Worm (Caenorhabditis elegans) whole organism, L2 larva: ENCODE results near the gene T16G12.7.
A peak's percentile ranks its signal among the peaks of the same experiment; 100 is the strongest.

Experiments
- C34F6.9 ChIP-seq: fragments of 150-350 bp; optimal IDR thresholded peaks from 2 replicates; lab custom pipeline; 2014; ENCODE audit warnings: missing biosample characterization, missing genetic modification characterization
- Y55F3AM.14 ChIP-seq: fragments of 200-800 bp; sonication (Bioruptor generic); optimal IDR thresholded peaks from 2 replicates; lab custom pipeline; 2018; ENCODE audit warnings: mild to moderate bottlenecking, missing genetic modification characterization, missing compliant biosample characterization
- alr-1 ChIP-seq: fragments of 150-350 bp; optimal IDR thresholded peaks from 2 replicates; lab custom pipeline; 2014; ENCODE audit warnings: missing biosample characterization, missing genetic modification characterization
- blmp-1 ChIP-seq: sonication (generic microtip); optimal IDR thresholded peaks from 2 replicates; lab custom pipeline; 2017; ENCODE audit warnings: missing genetic modification characterization, mild to moderate bottlenecking, missing compliant biosample characterization, antibody characterized with exemption, moderate library complexity; ENCODE audit not compliant: insufficient read depth
- ceh-16 ChIP-seq: fragments of 150-350 bp; optimal IDR thresholded peaks from 2 replicates; lab custom pipeline; 2014; ENCODE audit warnings: missing biosample characterization, missing genetic modification characterization
- ceh-82 ChIP-seq: fragments of 150-350 bp; optimal IDR thresholded peaks from 2 replicates; lab custom pipeline; 2014; ENCODE audit warnings: missing biosample characterization, missing genetic modification characterization
- crh-2 ChIP-seq: sonication (generic microtip); optimal IDR thresholded peaks from 2 replicates; lab custom pipeline; 2017; ENCODE audit warnings: missing biosample characterization, missing genetic modification characterization
- elt-3 ChIP-seq: sonication (generic microtip); optimal IDR thresholded peaks from 2 replicates; lab custom pipeline; 2017; ENCODE audit warnings: missing biosample characterization, missing genetic modification characterization
- fos-1 ChIP-seq: fragments of 150-350 bp; optimal IDR thresholded peaks from 2 replicates; lab custom pipeline; 2014; ENCODE audit warnings: missing biosample characterization, missing genetic modification characterization
- gmeb-1 ChIP-seq: fragments of 150-350 bp; optimal IDR thresholded peaks from 2 replicates; lab custom pipeline; 2014; ENCODE audit warnings: missing biosample characterization, missing genetic modification characterization
- lin-11 ChIP-seq: fragments of 150-350 bp; sonication (generic microtip); optimal IDR thresholded peaks from 2 replicates; lab custom pipeline; 2014; ENCODE audit warnings: missing biosample characterization, missing genetic modification characterization, inconsistent platforms, mixed read lengths
- lin-39 ChIP-seq: fragments of 150-350 bp; optimal IDR thresholded peaks from 2 replicates; lab custom pipeline; 2014; ENCODE audit warnings: missing biosample characterization, missing genetic modification reagents, missing genetic modification characterization
- lsy-2 ChIP-seq, 2 experiments: fragments of 150-350 bp in 1 of 2; sonication (generic microtip) in 1 of 2; optimal IDR thresholded peaks; 2 replicates each; lab custom pipeline; 2014 to 2017; ENCODE audit warnings: missing biosample characterization in 2 of 2, missing genetic modification characterization in 2 of 2
- mab-5 ChIP-seq: fragments of 150-350 bp; optimal IDR thresholded peaks from 2 replicates; lab custom pipeline; 2014; ENCODE audit warnings: missing biosample characterization, missing genetic modification characterization
- mbf-1 ChIP-seq: sonication (generic microtip); optimal IDR thresholded peaks from 2 replicates; lab custom pipeline; 2017; ENCODE audit warnings: missing biosample characterization, missing genetic modification characterization
- nhr-11 ChIP-seq: fragments of 150-350 bp; optimal IDR thresholded peaks from 2 replicates; lab custom pipeline; 2014; ENCODE audit warnings: missing biosample characterization, missing genetic modification characterization
- nhr-129 ChIP-seq: fragments of 150-350 bp; optimal IDR thresholded peaks from 2 replicates; lab custom pipeline; 2014; ENCODE audit warnings: missing biosample characterization, missing genetic modification characterization
- nhr-21 ChIP-seq: fragments of 150-350 bp; optimal IDR thresholded peaks from 2 replicates; lab custom pipeline; 2014; ENCODE audit warnings: missing biosample characterization, missing genetic modification characterization
- nhr-23 ChIP-seq: fragments of 150-350 bp; optimal IDR thresholded peaks from 2 replicates; lab custom pipeline; 2014; ENCODE audit warnings: missing biosample characterization, missing genetic modification reagents, missing genetic modification characterization
- nhr-237 ChIP-seq: fragments of 150-350 bp; optimal IDR thresholded peaks from 2 replicates; lab custom pipeline; 2014; ENCODE audit warnings: missing biosample characterization, missing genetic modification characterization
- nhr-25 ChIP-seq: fragments of 150-350 bp; sonication (generic microtip); optimal IDR thresholded peaks from 3 replicates; lab custom pipeline; 2014; ENCODE audit warnings: missing biosample characterization, missing genetic modification characterization
- nhr-6 ChIP-seq: fragments of 150-350 bp; optimal IDR thresholded peaks from 2 replicates; lab custom pipeline; 2014; ENCODE audit warnings: missing biosample characterization, missing genetic modification characterization
- skn-1 ChIP-seq: sonication (generic microtip); optimal IDR thresholded peaks from 2 replicates; lab custom pipeline; 2017; ENCODE audit warnings: missing biosample characterization, missing genetic modification characterization
- sma-3 ChIP-seq: sonication (generic microtip); optimal IDR thresholded peaks from 2 replicates; lab custom pipeline; 2016; ENCODE audit warnings: missing genetic modification reagents, missing genetic modification characterization, missing compliant biosample characterization
- sma-9 ChIP-seq, 2 experiments: fragments of 150-350 bp in 1 of 2; sonication (generic microtip) in 1 of 2; optimal IDR thresholded peaks; 2 replicates each; lab custom pipeline; 2014 to 2016; ENCODE audit warnings: missing genetic modification characterization in 2 of 2, mild to moderate bottlenecking in 1 of 2, missing biosample characterization in 1 of 2, missing compliant biosample characterization in 1 of 2, missing genetic modification reagents in 1 of 2, moderate library complexity in 1 of 2
- unc-55 ChIP-seq: fragments of 150-350 bp; sonication (generic microtip); optimal IDR thresholded peaks from 3 replicates; lab custom pipeline; 2014; ENCODE audit warnings: missing biosample characterization, missing genetic modification reagents, missing genetic modification characterization
- unc-62 ChIP-seq: fragments of 150-350 bp; optimal IDR thresholded peaks from 2 replicates; lab custom pipeline; 2014; ENCODE audit warnings: missing biosample characterization, missing genetic modification reagents, missing genetic modification characterization
- zag-1 ChIP-seq: fragments of 150-350 bp; optimal IDR thresholded peaks from 2 replicates; lab custom pipeline; 2014; ENCODE audit warnings: missing biosample characterization, missing genetic modification characterization
- ztf-1 ChIP-seq: fragments of 200-800 bp; sonication (Bioruptor generic); conservative IDR thresholded peaks from 2 replicates; pipeline ENCODE4 v1.3.6; 2022; ENCODE audit warnings: missing genetic modification characterization, missing compliant biosample characterization
- ztf-4 ChIP-seq: fragments of 150-350 bp; optimal IDR thresholded peaks from 2 replicates; lab custom pipeline; 2014; ENCODE audit warnings: missing biosample characterization, missing genetic modification characterization

Gene T16G12.7

DNA sequence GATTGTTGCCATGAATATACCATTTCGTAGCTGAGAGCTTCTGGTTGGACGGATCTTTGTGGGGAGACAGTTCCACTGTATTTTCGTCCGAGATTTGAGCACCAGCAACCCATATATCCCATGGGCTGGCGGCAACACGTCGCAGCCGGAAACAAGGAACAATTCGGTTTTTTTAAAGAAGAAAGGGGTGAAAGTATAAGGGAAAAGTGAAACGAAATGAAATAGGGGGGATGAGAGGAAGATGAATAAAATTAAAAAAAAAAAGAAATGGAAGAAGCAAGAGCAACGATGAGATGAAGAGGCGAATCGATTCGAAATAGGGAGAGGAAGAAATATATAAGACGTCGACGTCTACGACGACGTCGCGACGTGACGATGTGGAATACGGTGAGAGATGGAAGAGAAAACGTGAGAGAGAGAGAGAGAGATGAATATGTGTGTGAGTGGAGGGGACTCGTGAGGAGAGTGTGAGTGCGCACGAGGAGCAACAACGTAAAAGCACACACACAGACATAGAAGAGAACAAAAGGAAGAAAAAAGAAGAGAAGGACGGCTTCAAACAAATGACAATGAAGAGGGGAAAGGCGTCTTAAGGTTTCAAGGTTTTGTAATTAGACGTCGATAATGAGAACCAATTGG lies 23.4 kb downstream of the T16G12.7 start, which contains the start of gene rgs-1 (continued):
- TF ChIP-seq Y55F3AM.14 (no peak), mab-5 (tag; lab: Kevin White, UChicago) (no peak), alr-1 (tag; lab: Kevin White, UChicago) (no peak), blmp-1 (tag; lab: Kevin White, UChicago) (no peak), ceh-82 (tag; lab: Kevin White, UChicago) (no peak), sma-3 (GFP tag; lab: Kevin White, UChicago) (no peak)

DNA sequence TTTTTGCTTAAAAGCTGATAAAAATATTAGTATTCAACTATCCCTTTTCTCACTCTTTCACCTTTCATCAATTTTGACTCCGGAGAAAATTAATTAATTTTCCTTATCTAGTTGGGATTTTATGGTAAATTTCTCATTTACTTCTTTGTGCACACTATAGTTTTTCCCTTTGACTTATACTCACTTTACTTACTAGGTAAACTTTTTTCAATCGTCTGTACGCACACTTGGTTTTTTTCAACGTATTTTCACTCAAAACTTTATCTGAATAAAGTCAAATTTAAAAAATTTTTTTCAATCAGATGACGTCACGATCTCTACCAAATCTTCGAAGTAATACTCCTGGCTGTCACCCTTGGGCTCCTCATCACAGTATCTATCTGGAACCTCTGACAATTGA lies 27.8 kb downstream of the T16G12.7 start, which contains the start of gene C05B5.16:
TSS of gene C05B5.16 (plus strand) at position 301 of the 400 bp plus-strand sequence.
- TF ChIP-seq mab-5 (tag; lab: Kevin White, UChicago) (no peak), mbf-1 (tag; lab: Kevin White, UChicago) (no peak), nhr-237 (tag; lab: Kevin White, UChicago) (no peak), ceh-16 (tag; lab: Kevin White, UChicago) (no peak), C34F6.9 (tag; lab: Kevin White, UChicago) (no peak), unc-62 (GFP tag; lab: Kevin White, UChicago) (no peak)

DNA sequence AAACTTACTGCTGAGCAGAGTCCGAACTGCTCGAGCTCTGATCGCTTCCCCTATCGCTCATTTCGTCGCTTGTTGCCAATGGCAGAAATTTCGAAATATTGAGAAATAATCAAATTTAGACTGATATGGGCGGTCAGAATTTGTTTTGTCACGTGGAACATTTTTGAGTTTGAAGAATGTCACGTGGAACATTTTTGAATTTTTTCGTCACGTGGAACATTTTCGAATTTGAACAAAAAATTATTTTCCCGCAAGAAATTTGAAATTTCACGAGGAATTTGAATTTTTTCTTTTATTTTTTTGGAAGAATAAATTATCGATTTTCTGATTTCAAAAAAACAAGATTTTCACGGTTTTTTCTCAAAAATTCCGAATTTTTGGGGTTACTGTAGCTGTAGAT lies 29.8 kb downstream of the T16G12.7 start, which contains the start of gene fbxa-155:
TSS of gene fbxa-155 (minus strand) at position 101 of the 400 bp plus-strand sequence.
- TF ChIP-seq nhr-237 (tag; lab: Kevin White, UChicago) (no peak), mab-5 (tag; lab: Kevin White, UChicago) (no peak), crh-2 (no peak), ceh-16 (tag; lab: Kevin White, UChicago) (no peak), alr-1 (tag; lab: Kevin White, UChicago) (no peak), lsy-2 (tag; optimal IDR thresholded peaks at IDR 0.05; lab: Kevin White, UChicago) (no peak), unc-55 (GFP tag; lab: Kevin White, UChicago) (no peak), lin-39 (tag; lab: Kevin White, UChicago) (no peak), mbf-1 (tag; lab: Kevin White, UChicago) (no peak), lin-11 (no peak), nhr-129 (tag; lab: Kevin White, UChicago) (no peak)
- TF ChIP-seq, all 48 proteins: peak for 0

DNA sequence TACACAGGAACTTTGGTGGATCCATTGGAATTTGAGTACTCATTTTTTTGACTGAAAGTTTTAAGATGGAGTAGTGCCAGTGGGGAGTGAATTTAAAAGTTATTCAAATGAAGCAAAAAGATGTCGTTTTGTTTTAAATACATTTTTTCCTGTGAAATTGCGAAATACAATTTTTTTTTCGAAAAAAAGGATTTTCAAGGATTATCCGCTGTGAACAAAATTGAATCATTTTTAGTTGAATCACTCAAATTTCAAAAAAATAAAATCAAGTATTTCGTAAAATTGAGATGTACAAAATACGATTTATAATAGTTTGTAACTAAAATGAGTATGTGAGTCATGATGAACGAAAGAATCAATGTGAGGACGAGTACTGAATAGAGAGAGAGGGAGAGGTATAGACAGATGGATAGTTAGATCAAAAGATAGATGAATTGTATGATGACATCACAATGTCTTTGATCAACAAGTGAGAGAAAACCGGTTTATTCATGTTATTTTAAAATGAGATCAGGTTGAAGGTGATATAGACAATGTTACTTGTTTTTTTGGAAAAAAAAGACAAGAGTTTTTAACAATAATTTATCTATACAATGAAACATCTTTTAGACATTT lies 33.1 kb downstream of the T16G12.7 start, which contains the start of gene C05B5.8:
TSS of gene C05B5.8 (minus strand) at position 51 of the 615 bp plus-strand sequence.
- peak; percentile 46 for TF ChIP-seq nhr-21 (tag; lab: Kevin White, UChicago)
- peak; percentile 54 for TF ChIP-seq nhr-129 (tag; lab: Kevin White, UChicago)
- peak; percentile 86 for TF ChIP-seq nhr-25 (tag; lab: Kevin White, UChicago)
- TF ChIP-seq skn-1 (tag; lab: Kevin White, UChicago): no peak
- TF ChIP-seq alr-1 (tag; lab: Kevin White, UChicago): no peak
- peak; percentile 55 for TF ChIP-seq fos-1
- TF ChIP-seq blmp-1 (tag; lab: Kevin White, UChicago): peak; percentile 31
- no peak for TF ChIP-seq Y55F3AM.14
- peak; percentile 76 for TF ChIP-seq sma-3 (GFP tag; lab: Kevin White, UChicago)
- TF ChIP-seq elt-3 (tag; lab: Kevin White, UChicago): no peak
- TF ChIP-seq nhr-23: no peak
- TF ChIP-seq ztf-4 (tag; lab: Kevin White, UChicago): no peak
- no peak for TF ChIP-seq C34F6.9 (tag; lab: Kevin White, UChicago)
- TF ChIP-seq ceh-16 (tag; lab: Kevin White, UChicago): peak; percentile 6
- no peak for TF ChIP-seq gmeb-1 (tag; lab: Kevin White, UChicago)
- peak; percentile 33 for TF ChIP-seq sma-9 (GFP tag; optimal IDR thresholded peaks at IDR 0.05; lab: Kevin White, UChicago)
- no peak for TF ChIP-seq sma-9 (tag; optimal IDR thresholded peaks at IDR 0.05; lab: Kevin White, UChicago)

DNA sequence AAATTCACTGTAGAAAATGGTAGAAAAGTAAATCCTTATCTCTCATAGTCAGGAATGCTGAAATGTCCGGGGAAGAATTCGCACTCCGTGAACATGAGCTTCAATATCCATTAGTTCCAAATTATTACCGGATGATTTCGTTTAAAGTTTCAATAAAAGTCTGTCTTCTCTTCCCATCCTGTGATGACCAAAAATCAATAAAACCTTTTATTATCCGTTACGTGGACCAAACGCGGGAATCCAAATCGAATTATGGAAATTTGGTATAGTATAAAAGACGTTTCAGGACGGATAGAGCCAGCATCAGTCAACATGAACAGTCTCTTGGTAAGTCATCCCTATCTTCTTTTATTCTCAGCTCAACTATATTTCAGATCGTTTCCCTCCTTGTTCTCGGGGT lies 35.7 kb downstream of the T16G12.7 start, which contains the start of gene C05B5.11:
TSS of gene C05B5.11 (plus strand) at position 301 of the 400 bp plus-strand sequence.
- TF ChIP-seq nhr-237 (tag; lab: Kevin White, UChicago) (no peak), nhr-25 (tag; lab: Kevin White, UChicago) (no peak), alr-1 (tag; lab: Kevin White, UChicago) (no peak), gmeb-1 (tag; lab: Kevin White, UChicago) (no peak), zag-1 (tag; lab: Kevin White, UChicago) (no peak), ztf-4 (tag; lab: Kevin White, UChicago) (no peak), ztf-1 (GFP tag; lab: Robert Waterston, UW) (no peak), nhr-11 (tag; lab: Kevin White, UChicago) (no peak), nhr-6 (tag; lab: Kevin White, UChicago) (no peak), mab-5 (tag; lab: Kevin White, UChicago) (no peak), C34F6.9 (tag; lab: Kevin White, UChicago) (no peak), crh-2 (no peak), elt-3 (tag; lab: Kevin White, UChicago) (no peak)
